Fruit fly (Drosophila melanogaster) whole organism, embryonic: ENCODE measurements around the gene CG42240.

Source experiments
- Atf-2 ChIP-seq: fragments of 200-800 bp; sonication (Bioruptor generic); optimal IDR thresholded peaks from 2 replicates; lab custom pipeline; 2016; ENCODE audit warnings: missing biosample characterization, missing genetic modification characterization
- BEAF-32 ChIP-seq: fragments of 200-800 bp; sonication (Bioruptor generic); optimal IDR thresholded peaks from 3 replicates; lab custom pipeline; 2017; ENCODE audit warnings: missing biosample characterization, missing genetic modification characterization, mild to moderate bottlenecking, moderate library complexity, missing genetic modification reagents
- Bdp1 ChIP-seq: fragments of 200-800 bp; sonication (Bioruptor generic); optimal IDR thresholded peaks from 3 replicates; lab custom pipeline; 2016; ENCODE audit warnings: missing biosample characterization, missing genetic modification characterization
- CG10147 ChIP-seq: fragments of 200-800 bp; sonication (Bioruptor generic); optimal IDR thresholded peaks from 2 replicates; lab custom pipeline; 2019; ENCODE audit warnings: missing biosample characterization, mild to moderate bottlenecking, missing genetic modification characterization, moderate library complexity
- CG10267 ChIP-seq: fragments of 200-800 bp; sonication (Bioruptor generic); optimal IDR thresholded peaks from 2 replicates; lab custom pipeline; 2018; ENCODE audit warnings: missing biosample characterization, mild to moderate bottlenecking, missing genetic modification characterization, moderate library complexity
- CG10654 ChIP-seq: fragments of 200-800 bp; sonication (Bioruptor generic); optimal IDR thresholded peaks from 2 replicates; lab custom pipeline; 2016; ENCODE audit warnings: missing biosample characterization, missing genetic modification characterization
- CG11085 ChIP-seq: fragments of 200-800 bp; sonication (Bioruptor generic); IDR thresholded peaks from 2 replicates; pipeline ENCODE4 v1.3.6; 2022; ENCODE audit warnings: missing biosample characterization, missing genetic modification characterization
- CG11504 ChIP-seq: fragments of 200-800 bp; sonication (Bioruptor generic); optimal IDR thresholded peaks from 3 replicates; lab custom pipeline; 2019; ENCODE audit warnings: missing biosample characterization, mild to moderate bottlenecking, missing genetic modification characterization, moderate library complexity
- CG11723 ChIP-seq: fragments of 200-800 bp; sonication (Bioruptor generic); optimal IDR thresholded peaks from 2 replicates; lab custom pipeline; 2017; ENCODE audit warnings: missing biosample characterization, mild to moderate bottlenecking, missing genetic modification characterization
- CG15696 ChIP-seq: fragments of 200-800 bp; sonication (Bioruptor generic); optimal IDR thresholded peaks from 2 replicates; lab custom pipeline; 2019; ENCODE audit warnings: missing biosample characterization, mild to moderate bottlenecking, missing genetic modification characterization, moderate library complexity
- CG16863 ChIP-seq: fragments of 200-800 bp; sonication (Bioruptor generic); optimal IDR thresholded peaks from 3 replicates; lab custom pipeline; 2016; ENCODE audit warnings: missing biosample characterization, missing genetic modification characterization
- CG17829 ChIP-seq: fragments of 200-800 bp; optimal IDR thresholded peaks from 2 replicates; lab custom pipeline; 2019; ENCODE audit warnings: missing biosample characterization, mild to moderate bottlenecking, missing genetic modification characterization, moderate library complexity
- CG18619 ChIP-seq: fragments of 200-800 bp; sonication (Bioruptor generic); optimal IDR thresholded peaks from 3 replicates; lab custom pipeline; 2017; ENCODE audit warnings: missing biosample characterization, mild to moderate bottlenecking, missing genetic modification characterization
- CG2116 ChIP-seq: fragments of 200-800 bp; sonication (Bioruptor generic); optimal IDR thresholded peaks from 3 replicates; lab custom pipeline; 2018; ENCODE audit warnings: missing biosample characterization, mild to moderate bottlenecking, missing genetic modification characterization
- CG32772 ChIP-seq: fragments of 200-800 bp; sonication (Bioruptor generic); IDR thresholded peaks from 2 replicates; pipeline ENCODE4 v1.3.6; 2022; ENCODE audit warnings: missing biosample characterization, missing genetic modification characterization
- CG33213 ChIP-seq: fragments of 200-800 bp; sonication (Bioruptor generic); optimal IDR thresholded peaks from 3 replicates; lab custom pipeline; 2016; ENCODE audit warnings: missing biosample characterization, missing genetic modification characterization
- CG4424 ChIP-seq: fragments of 200-800 bp; sonication (Bioruptor generic); optimal IDR thresholded peaks from 3 replicates; lab custom pipeline; 2016; ENCODE audit warnings: missing biosample characterization, missing genetic modification characterization
- CG4730 ChIP-seq: fragments of 200-800 bp; sonication (Bioruptor generic); IDR thresholded peaks from 2 replicates; pipeline ENCODE4 v1.3.6; 2022; ENCODE audit warnings: missing biosample characterization, missing genetic modification characterization
- CG5180 ChIP-seq: fragments of 200-800 bp; sonication (Bioruptor generic); optimal IDR thresholded peaks from 3 replicates; lab custom pipeline; 2017; ENCODE audit warnings: missing biosample characterization, missing genetic modification characterization, mild to moderate bottlenecking, moderate library complexity, missing genetic modification reagents
- CG6272 ChIP-seq: fragments of 200-800 bp; sonication (Bioruptor generic); IDR thresholded peaks from 2 replicates; pipeline ENCODE4 v1.3.6; 2022; ENCODE audit warnings: missing biosample characterization, missing genetic modification characterization
- CG7839 ChIP-seq: fragments of 200-800 bp; sonication (Bioruptor generic); optimal IDR thresholded peaks from 3 replicates; lab custom pipeline; 2018; ENCODE audit warnings: missing biosample characterization, mild to moderate bottlenecking, missing genetic modification characterization, moderate library complexity
- CG7963 ChIP-seq: fragments of 200-800 bp; sonication (Bioruptor generic); IDR thresholded peaks from 3 replicates; pipeline ENCODE4 v1.3.6; 2022; ENCODE audit warnings: missing biosample characterization, missing genetic modification characterization; ENCODE audit not compliant: partially characterized antibody
- CG9215 ChIP-seq: fragments of 200-800 bp; sonication (Bioruptor generic); IDR thresholded peaks from 2 replicates; pipeline ENCODE4 v1.3.6; 2022; ENCODE audit warnings: missing biosample characterization, missing genetic modification characterization
- D19A ChIP-seq: fragments of 200-800 bp; optimal IDR thresholded peaks from 3 replicates; lab custom pipeline; 2019; ENCODE audit warnings: missing biosample characterization, mild to moderate bottlenecking, missing genetic modification characterization, moderate library complexity
- Dek ChIP-seq: fragments of 200-800 bp; sonication (Bioruptor generic); optimal IDR thresholded peaks from 3 replicates; lab custom pipeline; 2019; ENCODE audit warnings: missing biosample characterization, mild to moderate bottlenecking, missing genetic modification characterization, moderate library complexity
- Dip3 ChIP-seq: fragments of 200-800 bp; sonication (Bioruptor generic); optimal IDR thresholded peaks from 3 replicates; lab custom pipeline; 2016; ENCODE audit warnings: missing biosample characterization, missing genetic modification characterization
- Ets97D ChIP-seq: fragments of 200-800 bp; sonication (Bioruptor generic); optimal IDR thresholded peaks from 3 replicates; lab custom pipeline; 2016; ENCODE audit warnings: missing biosample characterization, missing genetic modification characterization
- Fer1 ChIP-seq: fragments of 200-800 bp; sonication (Bioruptor generic); optimal IDR thresholded peaks from 2 replicates; lab custom pipeline; 2017; ENCODE audit warnings: missing biosample characterization, mild to moderate bottlenecking, missing genetic modification characterization
- GATAe ChIP-seq: fragments of 200-800 bp; sonication (Bioruptor generic); conservative IDR thresholded peaks from 2 replicates; pipeline ENCODE4 v1.3.6; 2022; ENCODE audit warnings: missing biosample characterization, missing genetic modification characterization
- H2.0 ChIP-seq: fragments of 200-800 bp; sonication (Bioruptor generic); IDR thresholded peaks from 2 replicates; pipeline ENCODE4 v1.3.6; 2022; ENCODE audit warnings: missing biosample characterization, missing genetic modification characterization
- Hand ChIP-seq: fragments of 200-800 bp; sonication (Bioruptor generic); optimal IDR thresholded peaks from 2 replicates; lab custom pipeline; 2017; ENCODE audit warnings: mild to moderate bottlenecking, missing biosample characterization, missing genetic modification reagents, missing genetic modification characterization
- HmgD ChIP-seq: fragments of 200-800 bp; sonication (Bioruptor generic); optimal IDR thresholded peaks from 3 replicates; lab custom pipeline; 2016; ENCODE audit warnings: missing biosample characterization, missing genetic modification characterization
- Oli ChIP-seq: fragments of 200-800 bp; sonication (Bioruptor generic); optimal IDR thresholded peaks from 2 replicates; lab custom pipeline; 2018; ENCODE audit warnings: missing biosample characterization, mild to moderate bottlenecking, missing genetic modification characterization, moderate library complexity
- Rfx ChIP-seq: fragments of 200-800 bp; sonication (Bioruptor generic); IDR thresholded peaks from 2 replicates; pipeline ENCODE4 v1.3.6; 2022; ENCODE audit warnings: missing biosample characterization, missing genetic modification characterization
- Side ChIP-seq: fragments of 200-800 bp; sonication (Bioruptor generic); optimal IDR thresholded peaks from 2 replicates; lab custom pipeline; 2016; ENCODE audit warnings: missing biosample characterization, missing genetic modification characterization
- Sry-δ ChIP-seq: fragments of 200-800 bp; sonication (Bioruptor generic); optimal IDR thresholded peaks from 2 replicates; lab custom pipeline; 2016; ENCODE audit warnings: missing biosample characterization, missing genetic modification characterization
- Taf1 ChIP-seq: fragments of 200-800 bp; sonication (Bioruptor generic); IDR thresholded peaks from 2 replicates; pipeline ENCODE4 v1.3.6; 2022; ENCODE audit warnings: missing biosample characterization, missing genetic modification characterization
- Usf ChIP-seq: fragments of 200-800 bp; sonication (Bioruptor generic); optimal IDR thresholded peaks from 2 replicates; lab custom pipeline; 2017; ENCODE audit warnings: missing genotype, missing biosample characterization, missing genetic modification characterization
- caup ChIP-seq: fragments of 200-800 bp; sonication (Bioruptor generic); optimal IDR thresholded peaks from 3 replicates; lab custom pipeline; 2017; ENCODE audit warnings: missing biosample characterization, mild to moderate bottlenecking, missing genetic modification characterization, moderate library complexity; ENCODE audit not compliant: severe bottlenecking
- h ChIP-seq: fragments of >200 bp; optimal IDR thresholded peaks from 2 replicates; lab custom pipeline; 2017
- hb ChIP-seq: fragments of 200-800 bp; sonication (Bioruptor generic); IDR thresholded peaks from 3 replicates; pipeline ENCODE4 v1.3.6; 2022; ENCODE audit warnings: missing biosample characterization, missing genetic modification characterization; ENCODE audit not compliant: partially characterized antibody
- maf-S ChIP-seq: fragments of 200-800 bp; sonication (Bioruptor generic); optimal IDR thresholded peaks from 2 replicates; lab custom pipeline; 2016; ENCODE audit warnings: missing biosample characterization, missing genetic modification characterization
- nerfin-1 ChIP-seq: fragments of 200-800 bp; sonication (Bioruptor generic); optimal IDR thresholded peaks from 3 replicates; lab custom pipeline; 2019; ENCODE audit warnings: missing biosample characterization, mild to moderate bottlenecking, missing genetic modification characterization, moderate library complexity
- pum ChIP-seq: fragments of 200-800 bp; sonication (Bioruptor generic); optimal IDR thresholded peaks from 2 replicates; lab custom pipeline; 2016; ENCODE audit warnings: missing biosample characterization, missing genetic modification characterization
- schlank ChIP-seq: fragments of 200-800 bp; sonication (Bioruptor generic); optimal IDR thresholded peaks from 2 replicates; lab custom pipeline; 2018; ENCODE audit warnings: missing biosample characterization, mild to moderate bottlenecking, missing genetic modification characterization
- sqz ChIP-seq: fragments of 200-800 bp; sonication (Bioruptor generic); optimal IDR thresholded peaks from 3 replicates; lab custom pipeline; 2018; ENCODE audit warnings: missing biosample characterization, mild to moderate bottlenecking, missing genetic modification characterization
- tap ChIP-seq: fragments of 200-800 bp; optimal IDR thresholded peaks from 3 replicates; lab custom pipeline; 2019; ENCODE audit warnings: missing biosample characterization, mild to moderate bottlenecking, missing genetic modification characterization, moderate library complexity
- tna ChIP-seq: fragments of 200-800 bp; sonication (Bioruptor generic); IDR thresholded peaks from 2 replicates; pipeline ENCODE4 v1.3.6; 2022; ENCODE audit warnings: missing biosample characterization, missing genetic modification characterization; ENCODE audit not compliant: partially characterized antibody
- trem ChIP-seq: fragments of 200-800 bp; optimal IDR thresholded peaks from 3 replicates; lab custom pipeline; 2019; ENCODE audit warnings: missing biosample characterization, mild to moderate bottlenecking, missing genetic modification characterization, moderate library complexity
- tup ChIP-seq: fragments of 200-800 bp; sonication (Bioruptor generic); optimal IDR thresholded peaks from 2 replicates; lab custom pipeline; 2016; ENCODE audit warnings: missing biosample characterization, mild to moderate bottlenecking, missing genetic modification characterization, moderate library complexity
- unpg ChIP-seq: fragments of 200-800 bp; sonication (Bioruptor generic); optimal IDR thresholded peaks from 3 replicates; lab custom pipeline; 2018; ENCODE audit warnings: missing biosample characterization, mild to moderate bottlenecking, missing genetic modification characterization, moderate library complexity

Gene CG42240

dm6 chrX:6287842-6288241, 42.8 kb upstream of the CG42240 start, which contains the start of the genes Top3beta and wuho (continued):
- no peak for TF ChIP-seq tup
- no peak for TF ChIP-seq H2.0 (GFP tag; lab: Robert Waterston, UW)
- TF ChIP-seq Atf-2 (GFP tag; lab: Kevin White, UChicago): peak; percentile 13
- no peak for TF ChIP-seq D19A (tag; lab: Kevin White, UChicago)
- no peak for TF ChIP-seq CG15696 (tag; lab: Kevin White, UChicago)
- no peak for TF ChIP-seq CG7963
- no peak for TF ChIP-seq CG9215 (GFP tag; lab: Robert Waterston, UW)
- peak; percentile 92 for TF ChIP-seq HmgD (GFP tag; lab: Kevin White, UChicago)
- no peak for TF ChIP-seq CG5180
- peak; percentile 57 for TF ChIP-seq maf-S
- TF ChIP-seq CG18619 (GFP tag; lab: Kevin White, UChicago): no peak
- TF ChIP-seq trem (tag; lab: Kevin White, UChicago): peak; percentile 78
- peak; percentile 66 for TF ChIP-seq BEAF-32
- peak; percentile 62 for TF ChIP-seq caup (GFP tag; lab: Kevin White, UChicago)
- peak; percentile 80 for TF ChIP-seq tna (GFP tag; lab: Robert Waterston, UW)
- peak; percentile 86 for TF ChIP-seq CG2116 (GFP tag; lab: Kevin White, UChicago)
- TF ChIP-seq unpg (GFP tag; lab: Kevin White, UChicago): peak; percentile 28
- peak; percentile 44; the same call in 1 of the 2 replicates for TF ChIP-seq Rfx
- no peak for TF ChIP-seq Usf (GFP tag; lab: Kevin White, UChicago)
- no peak for TF ChIP-seq schlank (tag; lab: Kevin White, UChicago)
- peak; percentile 57 for TF ChIP-seq CG10267 (tag; lab: Kevin White, UChicago)
- TF ChIP-seq Bdp1: no peak
- no peak for TF ChIP-seq CG11723 (GFP tag; lab: Kevin White, UChicago)
- no peak for TF ChIP-seq Oli
- TF ChIP-seq CG33213 (GFP tag; lab: Kevin White, UChicago): peak; percentile 81
- peak; percentile 93 for TF ChIP-seq Ets97D
- no peak for TF ChIP-seq CG4730 (GFP tag; lab: Robert Waterston, UW)
- peak; percentile 10 for TF ChIP-seq CG16863 (GFP tag; lab: Kevin White, UChicago)
- peak; percentile 6 for TF ChIP-seq CG4424 (GFP tag; lab: Kevin White, UChicago)
- TF ChIP-seq tap (tag; lab: Kevin White, UChicago): no peak
- TF ChIP-seq Dek (tag; lab: Kevin White, UChicago): no peak
- no peak for TF ChIP-seq CG11085 (GFP tag; lab: Robert Waterston, UW)
- TF ChIP-seq CG7839: no peak
- TF ChIP-seq CG10147 (GFP tag; lab: Kevin White, UChicago): peak; percentile 14
- TF ChIP-seq Side (GFP tag; lab: Kevin White, UChicago): peak; percentile 46
- no peak for TF ChIP-seq Hand (GFP tag; lab: Kevin White, UChicago)
- no peak for TF ChIP-seq Taf1
- TF ChIP-seq Sry-δ (GFP tag; lab: Kevin White, UChicago): peak; percentile 83
- no peak for TF ChIP-seq CG6272 (GFP tag; lab: Robert Waterston, UW)
- TF ChIP-seq GATAe: no peak
- TF ChIP-seq pum (GFP tag; lab: Kevin White, UChicago): peak; percentile 31
- TF ChIP-seq sqz (GFP tag; lab: Kevin White, UChicago): no peak
- no peak for TF ChIP-seq h (lab: Kevin White, UChicago)
- peak; percentile 16 for TF ChIP-seq CG10654 (GFP tag; lab: Kevin White, UChicago)
- peak; percentile 62; the same call in 1 of the 3 replicates for TF ChIP-seq hb (GFP tag; lab: Robert Waterston, UW)
- no peak for TF ChIP-seq Dip3 (GFP tag; lab: Kevin White, UChicago)
- peak; percentile 68 for TF ChIP-seq Fer1 (GFP tag; lab: Kevin White, UChicago)
- peak; percentile 69 for TF ChIP-seq CG17829 (tag; lab: Kevin White, UChicago)
- no peak for TF ChIP-seq CG11504
- TF ChIP-seq nerfin-1 (tag; lab: Kevin White, UChicago): peak; percentile 60
- TF ChIP-seq CG32772 (GFP tag; lab: Robert Waterston, UW): no peak
